Fruit fly (Drosophila melanogaster): ENCODE data around the gene moi.

Gene moi

dm6 chr3R:18223434-18223833, 31.9 kb upstream of the moi start, which contains the start of the genes mTerf5 and Non3 (continued):
- no peak for TF ChIP-seq Hr39 (optimal IDR thresholded peaks at IDR 0.05)
- TF ChIP-seq gem (tag; optimal IDR thresholded peaks at IDR 0.05): peak; percentile 80
- no peak for TF ChIP-seq Rx (GFP tag; IDR thresholded peaks at IDR 0.05)
- no peak for TF ChIP-seq prd (optimal IDR thresholded peaks at IDR 0.05)
- TF ChIP-seq prd (GFP tag; IDR thresholded peaks at IDR 0.05): peak; percentile 66
- TF ChIP-seq dm (GFP tag; optimal IDR thresholded peaks at IDR 0.05): peak; percentile 88
- TF ChIP-seq chif (GFP tag; optimal IDR thresholded peaks at IDR 0.05): no peak
- TF ChIP-seq sob (GFP tag; IDR thresholded peaks at IDR 0.05): peak; percentile 25; the same call in 1 of the 2 replicates
- no peak for TF ChIP-seq oc (tag; optimal IDR thresholded peaks at IDR 0.05)
- TF ChIP-seq sc (optimal IDR thresholded peaks at IDR 0.05): no peak
- peak; percentile 34 for TF ChIP-seq sc (GFP tag; optimal IDR thresholded peaks at IDR 0.05)
- peak; percentile 27 for TF ChIP-seq tap (tag; optimal IDR thresholded peaks at IDR 0.05)
- TF ChIP-seq CG18764 (GFP tag; optimal IDR thresholded peaks at IDR 0.05): peak; percentile 47
- TF ChIP-seq h (optimal IDR thresholded peaks at IDR 0.05): no peak
- no peak for TF ChIP-seq yki (optimal IDR thresholded peaks at IDR 0.05)
- TF ChIP-seq CG18619 (GFP tag; optimal IDR thresholded peaks at IDR 0.05): peak; percentile 9
- TF ChIP-seq CG32772 (GFP tag; IDR thresholded peaks at IDR 0.05): 0 out of 2 replicates have a peak, but pooled peaks have one; percentile 15
- TF ChIP-seq pfk (GFP tag; optimal IDR thresholded peaks at IDR 0.05): no peak
- TF ChIP-seq abd-A (tag; optimal IDR thresholded peaks at IDR 0.05): no peak
- peak; percentile 86 for TF ChIP-seq CG9437 (GFP tag; optimal IDR thresholded peaks at IDR 0.05)
- TF ChIP-seq CG12942 (GFP tag; optimal IDR thresholded peaks at IDR 0.05): peak; percentile 46
- no peak for TF ChIP-seq CkIIα-i1 (GFP tag; IDR thresholded peaks at IDR 0.05)
- TF ChIP-seq CG9797 (GFP tag; optimal IDR thresholded peaks at IDR 0.05): peak; percentile 15
- peak; percentile 91; the same call in 3 of the 4 replicates for TF ChIP-seq chinmo (GFP tag; IDR thresholded peaks at IDR 0.05; ENCODE audit: partially characterized antibody)
- TF ChIP-seq Rfx (GFP tag; IDR thresholded peaks at IDR 0.05): peak; percentile 59
- TF ChIP-seq Gug (GFP tag; IDR thresholded peaks at IDR 0.05): peak; percentile 56; the same call in 2 of the 4 replicates
- no peak for TF ChIP-seq jigr1 (GFP tag; IDR thresholded peaks at IDR 0.05)
- peak; percentile 44 for TF ChIP-seq CG10209 (GFP tag; optimal IDR thresholded peaks at IDR 0.05)
- peak; percentile 41 for TF ChIP-seq CG1602 (GFP tag; optimal IDR thresholded peaks at IDR 0.05)
- no peak for TF ChIP-seq CG12236 (GFP tag; optimal IDR thresholded peaks at IDR 0.05)
- TF ChIP-seq CG1832 (GFP tag; optimal IDR thresholded peaks at IDR 0.05): no peak
- peak; percentile 15 for TF ChIP-seq Lhr (GFP tag; optimal IDR thresholded peaks at IDR 0.05)
- peak; percentile 41 for TF ChIP-seq psq (GFP tag; optimal IDR thresholded peaks at IDR 0.05)
- no peak for TF ChIP-seq tx (GFP tag; optimal IDR thresholded peaks at IDR 0.05)
- peak; percentile 12 for TF ChIP-seq exex (tag; optimal IDR thresholded peaks at IDR 0.05)
- TF ChIP-seq Bdp1 (GFP tag; optimal IDR thresholded peaks at IDR 0.05): peak; percentile 12
- TF ChIP-seq CG17328 (GFP tag; IDR thresholded peaks at IDR 0.05): peak; percentile 51
- no peak for TF ChIP-seq CG3163 (GFP tag; optimal IDR thresholded peaks at IDR 0.05)
- peak; percentile 42 for TF ChIP-seq sd (tag; optimal IDR thresholded peaks at IDR 0.05)
- no peak for TF ChIP-seq BtbVII (GFP tag; optimal IDR thresholded peaks at IDR 0.05)
- TF ChIP-seq bigmax (GFP tag; optimal IDR thresholded peaks at IDR 0.05): no peak
- no peak for TF ChIP-seq ro (GFP tag; IDR thresholded peaks at IDR 0.05)
- TF ChIP-seq CG10979 (tag; optimal IDR thresholded peaks at IDR 0.05): peak; percentile 62
- TF ChIP-seq dati (GFP tag; IDR thresholded peaks at IDR 0.05): no peak
- TF ChIP-seq CG6683 (GFP tag; optimal IDR thresholded peaks at IDR 0.05): peak; percentile 40
- peak; percentile 84 for TF ChIP-seq amos (GFP tag; IDR thresholded peaks at IDR 0.05; ENCODE audit: partially characterized antibody)
- TF ChIP-seq Hey (tag; optimal IDR thresholded peaks at IDR 0.05): no peak
- TF ChIP-seq hbn (GFP tag; IDR thresholded peaks at IDR 0.05; ENCODE audit: partially characterized antibody): peak; percentile 83
- TF ChIP-seq Nf-YA (GFP tag; IDR thresholded peaks at IDR 0.05): no peak
- no peak for TF ChIP-seq CG6813 (GFP tag; optimal IDR thresholded peaks at IDR 0.05)
- peak; percentile 64 for TF ChIP-seq Fer1 (GFP tag; optimal IDR thresholded peaks at IDR 0.05)
- peak; percentile 65 for TF ChIP-seq Meics (GFP tag; optimal IDR thresholded peaks at IDR 0.05)
- TF ChIP-seq CG17361 (GFP tag; IDR thresholded peaks at IDR 0.05): peak; percentile 58; the same call in 2 of the 3 replicates

Data from whole organism, embryonic.